Worm (Caenorhabditis elegans): ENCODE data around the gene Y39A3B.7.

Gene Y39A3B.7

ce11 chrIII:1963128-1963527 is 21.6 kb downstream of the Y39A3B.7 start:
- peak; percentile 1 for TF ChIP-seq ceh-83 (GFP tag; optimal IDR thresholded peaks at IDR 0.05)
- no peak for TF ChIP-seq sptf-1 (tag; optimal IDR thresholded peaks at IDR 0.05)

DNA sequence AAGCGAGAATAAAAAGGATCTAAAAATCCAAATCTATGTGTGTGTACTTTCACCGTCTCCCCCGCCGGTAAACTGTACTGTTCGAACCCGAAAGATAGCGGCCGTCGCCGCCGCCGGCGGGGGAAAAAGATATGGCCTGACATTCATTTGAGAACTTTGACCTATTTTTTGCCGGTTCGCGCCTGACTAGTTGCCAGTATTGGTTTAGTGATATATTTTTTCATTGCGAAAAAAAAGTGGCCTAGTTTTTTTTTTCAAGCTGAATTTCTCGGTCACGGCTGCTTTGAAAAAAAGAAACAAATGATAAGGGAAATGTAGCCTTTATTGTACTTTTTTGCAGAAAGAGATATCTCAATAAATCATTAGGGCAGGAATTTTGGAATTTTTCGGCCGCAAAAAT is 22.2 kb downstream of the Y39A3B.7 start:
- no peak for TF ChIP-seq unc-120 (tag; optimal IDR thresholded peaks at IDR 0.05; ENCODE audit: poor library complexity, severe bottlenecking)

DNA sequence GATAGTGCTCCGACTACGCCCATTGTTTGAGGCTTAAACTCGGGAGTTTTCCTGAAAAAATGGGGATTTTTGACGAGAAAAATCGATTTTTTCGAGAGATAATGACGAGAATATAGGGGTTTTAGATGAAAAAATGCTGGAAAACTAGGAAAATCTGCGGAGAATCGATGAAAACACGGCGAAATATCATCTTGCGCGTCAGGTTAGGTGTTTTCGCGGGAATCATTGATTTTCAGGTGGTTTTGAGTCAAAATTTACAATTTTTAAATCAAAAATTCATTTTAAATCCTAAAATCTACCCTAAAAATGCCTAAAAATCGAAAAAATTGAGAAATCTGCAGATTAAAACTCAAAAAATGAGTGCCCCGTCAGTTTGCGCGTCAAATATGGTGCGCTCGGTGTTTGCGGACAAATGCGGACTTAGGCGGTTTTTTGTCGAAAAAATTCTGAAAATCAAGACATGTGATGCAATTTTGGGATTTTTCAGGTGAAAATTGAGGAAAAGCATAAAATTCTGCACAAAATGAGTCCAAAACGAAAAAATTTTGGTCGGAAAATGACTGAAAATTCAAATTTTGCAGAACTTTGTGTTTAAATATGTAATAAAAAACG is 22.8 kb downstream of the Y39A3B.7 start, which contains the start of gene mboa-6:
Gene mboa-6 (minus strand): TSS at position 51 of the 612 bp plus-strand sequence.
- no peak for TF ChIP-seq nhr-237 (tag; optimal IDR thresholded peaks at IDR 0.05)
- peak; percentile 1 for TF ChIP-seq unc-120 (tag; optimal IDR thresholded peaks at IDR 0.05; ENCODE audit: poor library complexity, severe bottlenecking)
- TF ChIP-seq mls-2 (tag; optimal IDR thresholded peaks at IDR 0.05): peak; percentile 10
- TF ChIP-seq zip-8 (tag; optimal IDR thresholded peaks at IDR 0.05): no peak
- TF ChIP-seq mab-5 (tag; optimal IDR thresholded peaks at IDR 0.05): no peak
- TF ChIP-seq nhr-2 (tag; optimal IDR thresholded peaks at IDR 0.05): no peak
- no peak for TF ChIP-seq drap-1 (GFP tag; optimal IDR thresholded peaks at IDR 0.05)
- peak; percentile 21 for TF ChIP-seq mep-1 (tag; optimal IDR thresholded peaks at IDR 0.05)

ce11 chrIII:1955520-1956095 is 29.2 kb downstream of the Y39A3B.7 start:
- no peak for TF ChIP-seq nhr-28 (tag; optimal IDR thresholded peaks at IDR 0.05)
- TF ChIP-seq nhr-12 (tag; optimal IDR thresholded peaks at IDR 0.05): no peak
- no peak for TF ChIP-seq cnd-1 (tag; optimal IDR thresholded peaks at IDR 0.05)
- no peak for TF ChIP-seq tbx-8 (GFP tag; optimal IDR thresholded peaks at IDR 0.05)

DNA sequence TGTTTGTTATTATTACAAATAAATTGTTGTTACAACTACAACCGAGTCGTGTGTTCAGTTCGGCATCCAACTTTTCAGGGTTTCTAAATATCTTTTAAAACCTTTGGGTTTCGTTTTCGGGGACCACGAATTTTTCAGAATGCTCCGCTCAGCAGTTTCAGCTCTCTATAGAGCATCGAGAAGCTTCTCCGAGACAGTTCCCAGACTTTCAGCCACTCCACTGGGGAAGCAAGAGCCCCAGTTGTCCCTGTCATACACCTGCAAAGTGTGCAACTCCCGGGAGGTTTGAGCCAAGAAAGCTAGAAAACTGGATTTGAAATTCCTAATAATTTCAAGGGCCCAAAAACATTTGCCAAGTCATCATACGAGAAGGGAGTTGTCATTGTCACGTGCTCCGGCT is 33.4 kb downstream of the Y39A3B.7 start, which contains the start of gene F53A3.7:
Gene F53A3.7 (plus strand): TSS at position 139 of the 400 bp plus-strand sequence.
- TF ChIP-seq lin-13 (tag; optimal IDR thresholded peaks at IDR 0.05) (no peak), nhr-12 (tag; optimal IDR thresholded peaks at IDR 0.05) (no peak), mep-1 (tag; optimal IDR thresholded peaks at IDR 0.05) (no peak), M03D4.4 (tag; optimal IDR thresholded peaks at IDR 0.05) (no peak), pha-4 (tag; optimal IDR thresholded peaks at IDR 0.05) (no peak), snpc-4 (tag; optimal IDR thresholded peaks at IDR 0.05) (no peak), ceh-83 (GFP tag; optimal IDR thresholded peaks at IDR 0.05) (no peak), nhr-28 (tag; optimal IDR thresholded peaks at IDR 0.05) (no peak), sptf-1 (tag; optimal IDR thresholded peaks at IDR 0.05) (no peak), nhr-76 (tag; optimal IDR thresholded peaks at IDR 0.05) (no peak), zip-8 (tag; optimal IDR thresholded peaks at IDR 0.05) (no peak), cnd-1 (tag; optimal IDR thresholded peaks at IDR 0.05) (no peak), mls-2 (tag; optimal IDR thresholded peaks at IDR 0.05) (no peak), ces-1 (GFP tag; optimal IDR thresholded peaks at IDR 0.05) (no peak), unc-62 (GFP tag; optimal IDR thresholded peaks at IDR 0.05) (no peak), elt-1 (tag; optimal IDR thresholded peaks at IDR 0.05; ENCODE audit: borderline replicate concordance, insufficient read depth) (no peak), ztf-11 (tag; optimal IDR thresholded peaks at IDR 0.05) (no peak), unc-39 (tag; optimal IDR thresholded peaks at IDR 0.05) (no peak)

DNA sequence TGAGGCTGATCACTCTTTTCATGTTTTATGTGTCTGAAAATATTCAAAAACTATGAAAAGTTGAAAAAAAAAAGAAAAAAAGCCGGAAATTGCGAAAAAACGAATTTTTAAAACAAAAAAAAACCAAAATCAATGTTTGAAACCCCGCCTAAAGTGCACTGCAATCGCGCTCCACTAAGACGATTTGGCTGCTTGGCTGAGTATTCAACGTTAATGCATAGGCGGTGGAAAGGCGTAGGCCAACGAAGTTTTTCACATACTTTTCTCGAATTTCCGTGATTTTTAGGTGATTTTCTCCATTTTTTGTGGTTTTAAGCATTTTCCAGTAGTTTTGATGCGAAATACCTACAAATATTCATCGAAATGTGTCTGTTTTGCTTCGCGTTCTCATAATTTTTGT is 34.5 kb downstream of the Y39A3B.7 start, which contains the start of the genes polh-1 and rps-22:
Gene polh-1 (minus strand): TSS at position 34 of the 400 bp plus-strand sequence.
Gene rps-22 (plus strand): TSS at position 300 of the 400 bp plus-strand sequence.
- TF ChIP-seq ceh-83 (GFP tag; optimal IDR thresholded peaks at IDR 0.05) (peak; percentile 52), drap-1 (GFP tag; optimal IDR thresholded peaks at IDR 0.05) (peak; percentile 16), cnd-1 (tag; optimal IDR thresholded peaks at IDR 0.05) (peak; percentile 23), lin-13 (tag; optimal IDR thresholded peaks at IDR 0.05) (peak; percentile 97), mls-2 (tag; optimal IDR thresholded peaks at IDR 0.05) (no peak), hlh-1 (tag; optimal IDR thresholded peaks at IDR 0.05) (peak; percentile 77), ztf-11 (tag; optimal IDR thresholded peaks at IDR 0.05) (no peak), unc-120 (tag; optimal IDR thresholded peaks at IDR 0.05; ENCODE audit: poor library complexity, severe bottlenecking) (no peak), bed-3 (GFP tag; optimal IDR thresholded peaks at IDR 0.05) (no peak), ces-1 (GFP tag; optimal IDR thresholded peaks at IDR 0.05) (peak; percentile 85), unc-62 (GFP tag; optimal IDR thresholded peaks at IDR 0.05) (peak; percentile 53), nhr-237 (tag; optimal IDR thresholded peaks at IDR 0.05) (peak; percentile 90), mab-5 (tag; optimal IDR thresholded peaks at IDR 0.05) (peak; percentile 49), nhr-2 (tag; optimal IDR thresholded peaks at IDR 0.05) (peak; percentile 23), elt-3 (tag; optimal IDR thresholded peaks at IDR 0.05) (peak; percentile 19), tbx-8 (GFP tag; optimal IDR thresholded peaks at IDR 0.05) (no peak), elt-1 (tag; optimal IDR thresholded peaks at IDR 0.05; ENCODE audit: borderline replicate concordance, insufficient read depth) (no peak), ceh-39 (tag; optimal IDR thresholded peaks at IDR 0.05) (peak; percentile 81), lsy-2 (tag; optimal IDR thresholded peaks at IDR 0.05) (peak; percentile 90), M03D4.4 (tag; optimal IDR thresholded peaks at IDR 0.05) (peak; percentile 33), mep-1 (tag; optimal IDR thresholded peaks at IDR 0.05) (peak; percentile 98), pha-4 (tag; optimal IDR thresholded peaks at IDR 0.05) (peak; percentile 94), sptf-1 (tag; optimal IDR thresholded peaks at IDR 0.05) (peak; percentile 75)

Data from whole organism, mixed stage, embryonic.